Worm (Caenorhabditis elegans) whole organism, early embryonic: ENCODE measurements around the gene clec-254.

Experiments
- B0310.2 ChIP-seq: sonication (generic microtip); optimal IDR thresholded peaks from 2 replicates; lab custom pipeline; 2016; ENCODE audit warnings: mild to moderate bottlenecking, missing genetic modification characterization, missing compliant biosample characterization
- F13C5.2 ChIP-seq: sonication (generic microtip); optimal IDR thresholded peaks from 2 replicates; lab custom pipeline; 2017; ENCODE audit warnings: mild to moderate bottlenecking, missing genetic modification characterization, inconsistent platforms, missing compliant biosample characterization
- aly-1 ChIP-seq: sonication (generic microtip); optimal IDR thresholded peaks from 2 replicates; lab custom pipeline; 2016; ENCODE audit warnings: missing genetic modification characterization, missing compliant biosample characterization
- ama-1 ChIP-seq: fragments of 150-350 bp; optimal IDR thresholded peaks from 2 replicates; lab custom pipeline; 2014
- ceh-13 ChIP-seq: fragments of 200-800 bp; sonication (Bioruptor generic); optimal IDR thresholded peaks from 2 replicates; lab custom pipeline; 2018; ENCODE audit warnings: mild to moderate bottlenecking, missing genetic modification characterization, missing compliant biosample characterization
- ceh-36 ChIP-seq: sonication (generic microtip); optimal IDR thresholded peaks from 2 replicates; lab custom pipeline; 2016; ENCODE audit warnings: missing genetic modification characterization, inconsistent platforms, missing compliant biosample characterization
- ets-7 ChIP-seq: sonication (generic microtip); optimal IDR thresholded peaks from 2 replicates; lab custom pipeline; 2016; ENCODE audit warnings: missing genotype, missing genetic modification characterization, missing compliant biosample characterization
- flt-1 ChIP-seq: fragments of 200-800 bp; sonication (Bioruptor generic); IDR thresholded peaks from 2 replicates; pipeline ENCODE4 v1.3.6; 2022; ENCODE audit warnings: missing genetic modification characterization, missing compliant biosample characterization
- hmbx-1 ChIP-seq: sonication (generic microtip); optimal IDR thresholded peaks from 2 replicates; lab custom pipeline; 2016; ENCODE audit warnings: mild to moderate bottlenecking, missing genetic modification characterization, missing compliant biosample characterization
- hmg-4 ChIP-seq: fragments of 200-800 bp; sonication (Bioruptor generic); optimal IDR thresholded peaks from 2 replicates; lab custom pipeline; 2018; ENCODE audit warnings: mild to moderate bottlenecking, missing genetic modification characterization, missing compliant biosample characterization
- hnd-1 ChIP-seq: sonication (generic microtip); optimal IDR thresholded peaks from 2 replicates; lab custom pipeline; 2016; ENCODE audit warnings: missing genetic modification characterization, missing compliant biosample characterization
- pes-1 ChIP-seq: fragments of 200-800 bp; sonication (Bioruptor generic); IDR thresholded peaks from 2 replicates; pipeline ENCODE4 v1.3.6; 2022; ENCODE audit warnings: missing genetic modification reagents, missing genetic modification characterization, missing compliant biosample characterization
- scrt-1 ChIP-seq: fragments of 200-800 bp; sonication (Bioruptor generic); IDR thresholded peaks from 2 replicates; pipeline ENCODE4 v1.3.6; 2022; ENCODE audit warnings: missing genetic modification characterization, missing compliant biosample characterization
- sea-1 ChIP-seq: fragments of 200-800 bp; sonication (Bioruptor generic); conservative IDR thresholded peaks from 2 replicates; pipeline ENCODE4 v1.3.6; 2022; ENCODE audit warnings: missing genetic modification characterization, missing compliant biosample characterization
- tbx-11 ChIP-seq: fragments of 200-800 bp; sonication (Bioruptor generic); IDR thresholded peaks from 2 replicates; pipeline ENCODE4 v1.3.6; 2022; ENCODE audit warnings: missing genetic modification characterization, missing compliant biosample characterization
- tbx-37 ChIP-seq: fragments of 200-800 bp; sonication (Bioruptor generic); conservative IDR thresholded peaks from 2 replicates; pipeline ENCODE4 v1.3.6; 2022; ENCODE audit warnings: missing genetic modification reagents, missing genetic modification characterization, missing compliant biosample characterization
- tra-4 ChIP-seq: sonication (generic microtip); optimal IDR thresholded peaks from 2 replicates; lab custom pipeline; 2017; ENCODE audit warnings: missing genetic modification characterization, missing compliant biosample characterization

clec-254 gene

ce11 chrV:18729324-18729924 is 24.8 kb downstream of the clec-254 start, which contains the start of gene asp-19:
asp-19 (minus strand) TSS chrV:18729374.
- TF ChIP-seq ets-7 (tag; lab: Kevin White, UChicago) (no peak), ama-1 (lab: Kevin White, UChicago) (no peak), scrt-1 (GFP tag; lab: Robert Waterston, UW) (no peak), pes-1 (GFP tag; lab: Robert Waterston, UW) (no peak), hnd-1 (tag; lab: Kevin White, UChicago) (no peak), ceh-13 (GFP tag; lab: Kevin White, UChicago) (no peak), hmg-4 (no peak), ceh-36 (no peak), tbx-11 (GFP tag; lab: Robert Waterston, UW) (no peak), tbx-37 (GFP tag; lab: Robert Waterston, UW) (no peak), tra-4 (tag; lab: Kevin White, UChicago) (no peak)

ce11 chrV:18725858-18726257 is 28.4 kb downstream of the clec-254 start:
- TF ChIP-seq hnd-1 (tag; lab: Kevin White, UChicago), result no peak
- TF ChIP-seq hmbx-1 (tag; lab: Kevin White, UChicago), result no peak
- TF ChIP-seq tbx-11 (GFP tag; lab: Robert Waterston, UW), result no peak
- no peak for TF ChIP-seq ceh-13 (GFP tag; lab: Kevin White, UChicago)
- TF ChIP-seq F13C5.2, result no peak
- TF ChIP-seq pes-1 (GFP tag; lab: Robert Waterston, UW), result no peak
- no peak for TF ChIP-seq B0310.2 (tag; lab: Kevin White, UChicago)
- TF ChIP-seq sea-1 (GFP tag; lab: Robert Waterston, UW), result no peak
- no peak for TF ChIP-seq tbx-37 (GFP tag; lab: Robert Waterston, UW)
- no peak for TF ChIP-seq ceh-36
- TF ChIP-seq aly-1 (tag; lab: Kevin White, UChicago), result no peak
- no peak for TF ChIP-seq hmg-4
- TF ChIP-seq ama-1 (lab: Kevin White, UChicago), result no peak
- TF ChIP-seq flt-1 (GFP tag; lab: Robert Waterston, UW), result no peak
- TF ChIP-seq ets-7 (tag; lab: Kevin White, UChicago), result no peak
- TF ChIP-seq tra-4 (tag; lab: Kevin White, UChicago), result no peak
- no peak for TF ChIP-seq scrt-1 (GFP tag; lab: Robert Waterston, UW)

- 0 out of 2 replicates have a peak, but pooled peaks have one; percentile 46 for TF ChIP-seq sea-1 (GFP tag; lab: Robert Waterston, UW)
- TF ChIP-seq tbx-11 (GFP tag; lab: Robert Waterston, UW), result peak; percentile 41; the same call in 1 of the 2 replicates
Observed at ce11 chrV:18724810-18725209, 29.4 kb downstream of the clec-254 start.

ce11 chrV:18724076-18724475 is 30.2 kb downstream of the clec-254 start:
- TF ChIP-seq hmg-4 (no peak), tbx-37 (GFP tag; lab: Robert Waterston, UW) (no peak), ets-7 (tag; lab: Kevin White, UChicago) (no peak)

- TF ChIP-seq F13C5.2 (no peak), hnd-1 (tag; lab: Kevin White, UChicago) (peak; percentile 45), flt-1 (GFP tag; lab: Robert Waterston, UW) (peak; percentile 68; the same call in 1 of the 2 replicates), hmg-4 (peak; percentile 23), tbx-11 (GFP tag; lab: Robert Waterston, UW) (0 out of 2 replicates have a peak, but pooled peaks have one; percentile 58), ceh-13 (GFP tag; lab: Kevin White, UChicago) (peak; percentile 72)
Observed at ce11 chrV:18723604-18724003, 30.6 kb downstream of the clec-254 start.

ce11 chrV:18722510-18723299 is 31.5 kb downstream of the clec-254 start:
- TF ChIP-seq tbx-11 (GFP tag; lab: Robert Waterston, UW) (no peak), flt-1 (GFP tag; lab: Robert Waterston, UW) (peak; percentile 52), hnd-1 (tag; lab: Kevin White, UChicago) (no peak), ets-7 (tag; lab: Kevin White, UChicago) (no peak), tbx-37 (GFP tag; lab: Robert Waterston, UW) (no peak), pes-1 (GFP tag; lab: Robert Waterston, UW) (no peak), ama-1 (lab: Kevin White, UChicago) (no peak), sea-1 (GFP tag; lab: Robert Waterston, UW) (no peak), aly-1 (tag; lab: Kevin White, UChicago) (no peak), F13C5.2 (no peak), B0310.2 (tag; lab: Kevin White, UChicago) (no peak), tra-4 (tag; lab: Kevin White, UChicago) (no peak), scrt-1 (GFP tag; lab: Robert Waterston, UW) (no peak), hmg-4 (no peak), ceh-36 (peak; percentile 57)

- TF ChIP-seq tbx-11 (GFP tag; lab: Robert Waterston, UW) (no peak), scrt-1 (GFP tag; lab: Robert Waterston, UW) (no peak), hmbx-1 (tag; lab: Kevin White, UChicago) (no peak), B0310.2 (tag; lab: Kevin White, UChicago) (no peak), sea-1 (GFP tag; lab: Robert Waterston, UW) (no peak), ceh-36 (no peak), pes-1 (GFP tag; lab: Robert Waterston, UW) (no peak), F13C5.2 (no peak), hnd-1 (tag; lab: Kevin White, UChicago) (no peak), tbx-37 (GFP tag; lab: Robert Waterston, UW) (no peak), aly-1 (tag; lab: Kevin White, UChicago) (no peak)
Observed at ce11 chrV:18721873-18722272, 32.4 kb downstream of the clec-254 start.
